Fruit fly (Drosophila melanogaster) whole organism, embryonic: Measurements from ENCODE around the gene CG14154.
A peak's percentile ranks its signal among the peaks of the same experiment; 100 is the strongest.

ENCODE experiments used
- Atf6 ChIP-seq: fragments of 200-800 bp; sonication (Bioruptor generic); IDR thresholded peaks from 2 replicates; pipeline ENCODE4 v1.3.6; 2022; ENCODE audit warnings: missing biosample characterization, missing genetic modification characterization
- Bdp1 ChIP-seq: fragments of 200-800 bp; sonication (Bioruptor generic); optimal IDR thresholded peaks from 3 replicates; lab custom pipeline; 2016; ENCODE audit warnings: missing biosample characterization, missing genetic modification characterization
- C15 ChIP-seq: fragments of 200-800 bp; sonication (Bioruptor generic); IDR thresholded peaks from 3 replicates; pipeline ENCODE4 v1.3.6; 2022; ENCODE audit warnings: missing biosample characterization, missing genetic modification characterization
- CG10979 ChIP-seq: fragments of 200-800 bp; sonication (Bioruptor generic); optimal IDR thresholded peaks from 2 replicates; lab custom pipeline; 2018; ENCODE audit warnings: missing biosample characterization, mild to moderate bottlenecking, missing genetic modification characterization, moderate library complexity
- CG12659 ChIP-seq: fragments of 200-800 bp; sonication (Bioruptor generic); optimal IDR thresholded peaks from 3 replicates; lab custom pipeline; 2017; ENCODE audit warnings: mild to moderate bottlenecking, missing biosample characterization, missing genetic modification reagents, missing genetic modification characterization
- CG12744 ChIP-seq: fragments of 200-800 bp; sonication (Bioruptor generic); optimal IDR thresholded peaks from 2 replicates; lab custom pipeline; 2016; ENCODE audit warnings: missing biosample characterization, missing genetic modification characterization
- CG14965 ChIP-seq: fragments of 200-800 bp; sonication (Bioruptor generic); optimal IDR thresholded peaks from 2 replicates; lab custom pipeline; 2016; ENCODE audit warnings: missing biosample characterization, missing genetic modification characterization, borderline replicate concordance
- CG15479 ChIP-seq: fragments of 200-800 bp; sonication (Bioruptor generic); optimal IDR thresholded peaks from 3 replicates; lab custom pipeline; 2019; ENCODE audit warnings: missing biosample characterization, mild to moderate bottlenecking, missing genetic modification characterization, moderate library complexity
- CG1603 ChIP-seq: fragments of 200-800 bp; sonication (Bioruptor generic); optimal IDR thresholded peaks from 2 replicates; lab custom pipeline; 2019; ENCODE audit warnings: missing biosample characterization, mild to moderate bottlenecking, missing genetic modification characterization, moderate library complexity
- CG16813 ChIP-seq: fragments of 200-800 bp; sonication (Bioruptor generic); IDR thresholded peaks from 3 replicates; pipeline ENCODE4 v1.3.6; 2022; ENCODE audit warnings: missing biosample characterization, missing genetic modification characterization; ENCODE audit not compliant: partially characterized antibody
- CG17385 ChIP-seq: fragments of 200-800 bp; sonication (Bioruptor generic); optimal IDR thresholded peaks from 3 replicates; lab custom pipeline; 2018; ENCODE audit warnings: missing biosample characterization, mild to moderate bottlenecking, missing genetic modification characterization
- CG2202 ChIP-seq: fragments of 200-800 bp; sonication (Bioruptor generic); optimal IDR thresholded peaks from 2 replicates; lab custom pipeline; 2018; ENCODE audit warnings: missing biosample characterization, mild to moderate bottlenecking, missing genetic modification characterization
- CG2889 ChIP-seq: fragments of 200-800 bp; sonication (Bioruptor generic); IDR thresholded peaks from 3 replicates; pipeline ENCODE4 v1.3.6; 2022; ENCODE audit warnings: missing biosample characterization, missing genetic modification characterization
- CG33557 ChIP-seq: fragments of 200-800 bp; sonication (Bioruptor generic); optimal IDR thresholded peaks from 2 replicates; lab custom pipeline; 2019; ENCODE audit warnings: missing biosample characterization, mild to moderate bottlenecking, missing genetic modification characterization, moderate library complexity
- CG4404 ChIP-seq: fragments of 200-800 bp; sonication (Bioruptor generic); IDR thresholded peaks from 2 replicates; pipeline ENCODE4 v1.3.6; 2022; ENCODE audit warnings: missing biosample characterization, missing genetic modification characterization
- CG6791 ChIP-seq: fragments of 200-800 bp; sonication (Bioruptor generic); IDR thresholded peaks from 3 replicates; pipeline ENCODE4 v1.3.6; 2022; ENCODE audit warnings: missing biosample characterization, missing genetic modification characterization; ENCODE audit not compliant: partially characterized antibody
- Deaf1 ChIP-seq: fragments of 200-800 bp; optimal IDR thresholded peaks from 3 replicates; lab custom pipeline; 2019; ENCODE audit warnings: missing biosample characterization, mild to moderate bottlenecking, missing genetic modification characterization, moderate library complexity
- H2.0 ChIP-seq: fragments of 200-800 bp; sonication (Bioruptor generic); IDR thresholded peaks from 2 replicates; pipeline ENCODE4 v1.3.6; 2022; ENCODE audit warnings: missing biosample characterization, missing genetic modification characterization
- HHEX ChIP-seq: fragments of 200-800 bp; sonication (Bioruptor generic); optimal IDR thresholded peaks from 3 replicates; lab custom pipeline; 2017; ENCODE audit warnings: missing biosample characterization, mild to moderate bottlenecking, missing genetic modification characterization, missing genetic modification reagents
- HLH4C ChIP-seq: fragments of 200-800 bp; sonication (Bioruptor generic); IDR thresholded peaks from 3 replicates; pipeline ENCODE4 v1.3.6; 2022; ENCODE audit warnings: missing biosample characterization, missing genetic modification characterization; ENCODE audit not compliant: partially characterized antibody
- HLHmδ ChIP-seq: fragments of 200-800 bp; sonication (Bioruptor generic); optimal IDR thresholded peaks from 2 replicates; lab custom pipeline; 2018; ENCODE audit warnings: missing biosample characterization, mild to moderate bottlenecking, missing genetic modification characterization, moderate library complexity
- HmgD ChIP-seq: fragments of 200-800 bp; sonication (Bioruptor generic); optimal IDR thresholded peaks from 3 replicates; lab custom pipeline; 2016; ENCODE audit warnings: missing biosample characterization, missing genetic modification characterization
- Mad ChIP-seq: fragments of 200-800 bp; sonication (Bioruptor generic); optimal IDR thresholded peaks from 2 replicates; lab custom pipeline; 2016; ENCODE audit warnings: missing biosample characterization, missing genetic modification characterization
- NFAT ChIP-seq: fragments of 200-800 bp; sonication (Bioruptor generic); IDR thresholded peaks from 2 replicates; pipeline ENCODE4 v1.3.6; 2022; ENCODE audit warnings: missing biosample characterization, missing genetic modification characterization
- Nf-YC ChIP-seq: fragments of 200-800 bp; optimal IDR thresholded peaks from 3 replicates; lab custom pipeline; 2019; ENCODE audit warnings: missing biosample characterization, mild to moderate bottlenecking, missing genetic modification characterization, moderate library complexity
- Scr ChIP-seq: fragments of 200-800 bp; sonication (Bioruptor generic); IDR thresholded peaks from 2 replicates; pipeline ENCODE4 v1.3.6; 2022; ENCODE audit warnings: missing biosample characterization, missing genetic modification characterization; ENCODE audit not compliant: partially characterized antibody
- Sry-δ ChIP-seq: fragments of 200-800 bp; sonication (Bioruptor generic); optimal IDR thresholded peaks from 2 replicates; lab custom pipeline; 2016; ENCODE audit warnings: missing biosample characterization, missing genetic modification characterization
- Taf1 ChIP-seq: fragments of 200-800 bp; sonication (Bioruptor generic); IDR thresholded peaks from 2 replicates; pipeline ENCODE4 v1.3.6; 2022; ENCODE audit warnings: missing biosample characterization, missing genetic modification characterization
- Tbp ChIP-seq: fragments of >200 bp; optimal IDR thresholded peaks from 2 replicates; lab custom pipeline; 2018; ENCODE audit warnings: missing biosample characterization, missing genetic modification characterization
- Trl ChIP-seq, 3 experiments: fragments of >200 bp in 2 of 3; fragments of 200-800 bp in 1 of 3; sonication (Bioruptor generic) in 1 of 3; optimal IDR thresholded peaks; 2 replicates in 1 of 3; 3 replicates in 2 of 3; lab custom pipeline; 2016 to 2017; ENCODE audit warnings: missing biosample characterization in 1 of 3, missing genetic modification characterization in 1 of 3
- Xbp1 ChIP-seq: fragments of 200-800 bp; sonication (Bioruptor generic); optimal IDR thresholded peaks from 3 replicates; lab custom pipeline; 2016; ENCODE audit warnings: missing biosample characterization, mild to moderate bottlenecking, missing genetic modification characterization
- ase ChIP-seq: fragments of 200-800 bp; sonication (Bioruptor generic); IDR thresholded peaks from 3 replicates; pipeline ENCODE4 v1.3.6; 2022; ENCODE audit warnings: missing biosample characterization, missing genetic modification characterization
- ash1 ChIP-seq: fragments of 200-800 bp; sonication (Bioruptor generic); optimal IDR thresholded peaks from 2 replicates; lab custom pipeline; 2018; ENCODE audit warnings: missing biosample characterization, mild to moderate bottlenecking, missing genetic modification characterization
- cato ChIP-seq: fragments of 200-800 bp; sonication (Bioruptor generic); optimal IDR thresholded peaks from 2 replicates; lab custom pipeline; 2016; ENCODE audit warnings: missing biosample characterization, missing genetic modification characterization, borderline replicate concordance
- danr ChIP-seq: fragments of 200-800 bp; sonication (Bioruptor generic); IDR thresholded peaks from 2 replicates; pipeline ENCODE4 v1.3.6; 2022; ENCODE audit warnings: missing biosample characterization, missing genetic modification characterization
- dmrt99B ChIP-seq: fragments of 200-800 bp; sonication (Bioruptor generic); optimal IDR thresholded peaks from 2 replicates; lab custom pipeline; 2018; ENCODE audit warnings: missing biosample characterization, mild to moderate bottlenecking, missing genetic modification characterization, moderate library complexity
- emc ChIP-seq: fragments of 200-800 bp; sonication (Bioruptor generic); optimal IDR thresholded peaks from 2 replicates; lab custom pipeline; 2016; ENCODE audit warnings: missing biosample characterization, missing genetic modification characterization
- exex ChIP-seq: fragments of 200-800 bp; sonication (Bioruptor generic); optimal IDR thresholded peaks from 4 replicates; lab custom pipeline; 2018; ENCODE audit warnings: missing biosample characterization, mild to moderate bottlenecking, missing genetic modification characterization, moderate library complexity
- fd3F ChIP-seq: fragments of 200-800 bp; sonication (Bioruptor generic); optimal IDR thresholded peaks from 2 replicates; lab custom pipeline; 2018; ENCODE audit warnings: missing biosample characterization, mild to moderate bottlenecking, missing genetic modification characterization, moderate library complexity
- gcm2 ChIP-seq: fragments of 200-800 bp; sonication (Bioruptor generic); optimal IDR thresholded peaks from 2 replicates; lab custom pipeline; 2016; ENCODE audit warnings: missing biosample characterization, missing genetic modification characterization
- kah ChIP-seq: fragments of 200-800 bp; sonication (Bioruptor generic); optimal IDR thresholded peaks from 2 replicates; lab custom pipeline; 2018; ENCODE audit warnings: missing biosample characterization, mild to moderate bottlenecking, missing genetic modification characterization
- nerfin-1 ChIP-seq: fragments of 200-800 bp; sonication (Bioruptor generic); optimal IDR thresholded peaks from 3 replicates; lab custom pipeline; 2019; ENCODE audit warnings: missing biosample characterization, mild to moderate bottlenecking, missing genetic modification characterization, moderate library complexity
- psq ChIP-seq: fragments of 200-800 bp; sonication (Bioruptor generic); optimal IDR thresholded peaks from 2 replicates; lab custom pipeline; 2017; ENCODE audit warnings: missing biosample characterization, missing genetic modification characterization
- repo ChIP-seq: fragments of 200-800 bp; sonication (Bioruptor generic); optimal IDR thresholded peaks from 2 replicates; lab custom pipeline; 2016; ENCODE audit warnings: missing biosample characterization, missing genetic modification characterization
- schlank ChIP-seq: fragments of 200-800 bp; sonication (Bioruptor generic); optimal IDR thresholded peaks from 2 replicates; lab custom pipeline; 2018; ENCODE audit warnings: missing biosample characterization, mild to moderate bottlenecking, missing genetic modification characterization
- stwl ChIP-seq: fragments of 200-800 bp; sonication (Bioruptor generic); optimal IDR thresholded peaks from 3 replicates; lab custom pipeline; 2018; ENCODE audit warnings: missing biosample characterization, mild to moderate bottlenecking, missing genetic modification characterization, moderate library complexity
- toy ChIP-seq: fragments of 200-800 bp; sonication (Bioruptor generic); IDR thresholded peaks from 2 replicates; pipeline ENCODE4 v1.3.6; 2022; ENCODE audit warnings: missing biosample characterization, missing genetic modification characterization
- tup ChIP-seq: fragments of 200-800 bp; sonication (Bioruptor generic); optimal IDR thresholded peaks from 2 replicates; lab custom pipeline; 2016; ENCODE audit warnings: missing biosample characterization, mild to moderate bottlenecking, missing genetic modification characterization, moderate library complexity
- vnd ChIP-seq: fragments of 200-800 bp; sonication (Bioruptor generic); IDR thresholded peaks from 3 replicates; pipeline ENCODE4 v1.3.6; 2022; ENCODE audit warnings: missing biosample characterization, missing genetic modification characterization; ENCODE audit not compliant: partially characterized antibody
- vvl ChIP-seq: fragments of 200-800 bp; sonication (Bioruptor generic); IDR thresholded peaks from 2 replicates; pipeline ENCODE4 v1.3.6; 2022; ENCODE audit warnings: missing biosample characterization, missing genetic modification characterization

The CG14154 gene

DNA sequence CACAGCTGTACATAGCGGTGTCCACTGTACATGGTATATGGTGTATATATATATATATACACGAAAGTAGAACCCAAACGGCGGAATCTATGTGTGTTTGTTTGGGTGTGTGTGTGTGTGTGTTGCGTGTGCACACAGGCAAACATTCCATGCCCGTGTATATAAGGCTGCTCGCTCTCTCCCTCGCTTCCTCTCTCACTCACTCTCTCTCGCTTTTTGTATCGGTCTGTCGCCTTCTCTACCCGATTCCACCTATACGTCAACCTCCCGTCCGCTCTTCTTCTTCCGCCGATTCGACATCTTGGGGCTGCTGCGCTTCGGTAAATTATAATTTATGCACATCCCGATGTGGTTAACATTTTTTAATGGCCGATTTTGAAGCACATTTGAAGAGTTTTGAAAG lies 32.5 kb downstream of the CG14154 start (continued):
- TF ChIP-seq CG15479 (GFP tag; lab: Kevin White, UChicago): peak; percentile 11
- TF ChIP-seq Xbp1 (GFP tag; lab: Kevin White, UChicago): no peak
- TF ChIP-seq Tbp: no peak
- TF ChIP-seq Scr: 0 out of 2 replicates have a peak, but pooled peaks have one; percentile 13
- peak; percentile 87 for TF ChIP-seq vvl (GFP tag; lab: Robert Waterston, UW)
- TF ChIP-seq Sry-δ (GFP tag; lab: Kevin White, UChicago): no peak
- no peak for TF ChIP-seq CG6791 (GFP tag; lab: Robert Waterston, UW)
- no peak for TF ChIP-seq CG12744 (GFP tag; lab: Kevin White, UChicago)
- TF ChIP-seq CG1603 (tag; lab: Kevin White, UChicago): no peak
- TF ChIP-seq repo: no peak
- no peak for TF ChIP-seq C15 (GFP tag; lab: Robert Waterston, UW)
- no peak for TF ChIP-seq Atf6 (GFP tag; lab: Robert Waterston, UW)
- TF ChIP-seq NFAT (GFP tag; lab: Robert Waterston, UW): no peak
- TF ChIP-seq CG4404 (GFP tag; lab: Robert Waterston, UW): no peak
- peak; percentile 24 for TF ChIP-seq HLHmδ (GFP tag; lab: Kevin White, UChicago)
- TF ChIP-seq dmrt99B (tag; lab: Kevin White, UChicago): no peak
- peak; percentile 15 for TF ChIP-seq HHEX (GFP tag; lab: Kevin White, UChicago)
- no peak for TF ChIP-seq kah (GFP tag; lab: Kevin White, UChicago)
- peak; percentile 13 for TF ChIP-seq CG33557 (GFP tag; lab: Kevin White, UChicago)
- TF ChIP-seq ase (GFP tag; lab: Robert Waterston, UW): no peak
- TF ChIP-seq ash1: no peak
- TF ChIP-seq Deaf1 (tag; lab: Kevin White, UChicago): peak; percentile 64
- TF ChIP-seq Taf1 (GFP tag; lab: Robert Waterston, UW): no peak
- TF ChIP-seq CG17385 (GFP tag; lab: Kevin White, UChicago): peak; percentile 88
- TF ChIP-seq CG2889 (GFP tag; lab: Robert Waterston, UW): no peak
- peak; percentile 2 for TF ChIP-seq stwl (tag; lab: Kevin White, UChicago)
- peak; percentile 17 for TF ChIP-seq Nf-YC (tag; lab: Kevin White, UChicago)
- TF ChIP-seq HmgD (GFP tag; lab: Kevin White, UChicago): no peak

DNA sequence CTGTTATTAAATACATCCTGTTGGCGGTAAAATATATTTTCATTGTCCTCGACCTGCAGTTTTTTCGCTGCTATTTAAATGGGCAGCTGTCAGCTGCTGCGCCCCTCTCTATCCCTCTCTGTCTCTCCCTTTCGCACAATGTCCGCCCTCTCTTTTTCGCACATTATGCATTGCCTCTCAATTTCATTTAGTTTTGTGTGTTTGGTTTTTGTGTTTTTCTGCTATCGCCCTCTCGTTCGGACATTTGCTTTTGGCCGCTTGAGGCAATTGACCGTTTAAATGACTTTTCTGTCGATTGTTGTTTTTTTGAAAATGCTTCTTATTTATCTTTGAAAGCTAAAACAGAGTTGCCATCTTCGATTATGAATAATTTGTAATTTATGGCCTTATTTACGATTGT lies 33.3 kb downstream of the CG14154 start:
- TF ChIP-seq CG14965 (GFP tag; lab: Kevin White, UChicago) (no peak), fd3F (GFP tag; lab: Kevin White, UChicago) (no peak), gcm2 (no peak), psq (GFP tag; lab: Kevin White, UChicago) (no peak), vvl (GFP tag; lab: Robert Waterston, UW) (peak; percentile 19; the same call in 1 of the 2 replicates), Scr (no peak), CG16813 (no peak), Mad (no peak), tup (GFP tag; lab: Kevin White, UChicago) (no peak), Bdp1 (no peak), schlank (tag; lab: Kevin White, UChicago) (no peak), danr (no peak), nerfin-1 (tag; lab: Kevin White, UChicago) (no peak), H2.0 (GFP tag; lab: Robert Waterston, UW) (0 out of 2 replicates have a peak, but pooled peaks have one; percentile 16), toy (GFP tag; lab: Robert Waterston, UW) (no peak), HLH4C (GFP tag; lab: Robert Waterston, UW) (no peak), CG12659 (GFP tag; lab: Kevin White, UChicago) (no peak), CG2202 (tag; lab: Kevin White, UChicago) (no peak), cato (GFP tag; lab: Kevin White, UChicago) (no peak), Trl (optimal IDR thresholded peaks at IDR 0.05; lab: Kevin White, UChicago) (peak in 1 of 2 experiments; percentile 0), Trl (GFP tag; optimal IDR thresholded peaks at IDR 0.05; lab: Kevin White, UChicago) (no peak), exex (no peak), CG10979 (tag; lab: Kevin White, UChicago) (no peak), vnd (no peak), emc (GFP tag; lab: Kevin White, UChicago) (no peak), HHEX (GFP tag; lab: Kevin White, UChicago) (no peak)
